Comparison of ENCODE assay signal across 7 worm cellular contexts in the genomic region with DNA sequence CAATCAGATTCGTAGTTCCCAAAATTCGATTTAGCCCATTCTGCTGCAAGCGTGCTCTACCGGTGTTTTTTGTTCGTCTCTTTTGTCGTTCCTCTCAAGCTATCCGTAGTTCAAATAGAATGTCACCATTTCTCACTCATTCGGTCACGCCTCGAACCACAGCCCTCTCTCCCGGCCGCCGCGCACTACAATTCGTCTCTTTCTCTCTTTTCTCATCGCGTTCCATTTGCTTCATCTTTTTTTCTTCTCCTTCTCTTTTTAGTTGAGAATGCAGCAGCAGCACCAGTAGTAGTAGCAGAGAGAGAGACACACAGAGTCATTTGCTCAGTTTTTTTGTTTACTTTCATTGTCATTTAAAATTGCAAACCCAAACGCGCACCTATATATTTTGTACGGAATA.
A peak's percentile ranks its signal among the peaks of the same experiment; 100 is the strongest.
TF ChIP-seq lines count a peak whose summit lies in the region.

Gene hrg-1, minus strand, starts transcription at position 109 of the 400 bp plus-strand sequence.

TF ChIP-seq in whole organism, L1 larva, 84 proteins besides CTCF, POLR2A, EP300 and RAD21 (continued from another document and continues in another):
- TF ChIP-seq ceh-8 (GFP tag; optimal IDR thresholded peaks at IDR 0.05; lab: Kevin White, UChicago) (no peak), fkh-10 (GFP tag; optimal IDR thresholded peaks at IDR 0.05; lab: Kevin White, UChicago) (peak; percentile 71), dpl-1 (GFP tag; optimal IDR thresholded peaks at IDR 0.05; lab: Kevin White, UChicago) (peak in 1 of 3 experiments; percentile 10), C34B4.2 (tag; optimal IDR thresholded peaks at IDR 0.05; lab: Kevin White, UChicago) (no peak), skn-1 (tag; optimal IDR thresholded peaks at IDR 0.05; lab: Kevin White, UChicago) (peak; percentile 87), lin-13 (GFP tag; optimal IDR thresholded peaks at IDR 0.05; lab: Kevin White, UChicago) (no peak), nhr-20 (tag; optimal IDR thresholded peaks at IDR 0.05; lab: Kevin White, UChicago) (peak; percentile 64), fos-1 (tag; optimal IDR thresholded peaks at IDR 0.05; lab: Kevin White, UChicago) (peak; percentile 21), sox-4 (tag; optimal IDR thresholded peaks at IDR 0.05; lab: Kevin White, UChicago) (peak; percentile 19), ceh-63 (GFP tag; optimal IDR thresholded peaks at IDR 0.05; lab: Kevin White, UChicago) (no peak), efl-1 (optimal IDR thresholded peaks at IDR 0.05; lab: Kevin White, UChicago) (peak in 1 of 2 experiments; percentile 14), efl-1 (GFP tag; optimal IDR thresholded peaks at IDR 0.05 in 1 of 2; lab: Kevin White, UChicago) (no peak), nhr-77 (tag; optimal IDR thresholded peaks at IDR 0.05; lab: Kevin White, UChicago) (peak; percentile 69), Y116A8C.19 (tag; optimal IDR thresholded peaks at IDR 0.05; lab: Kevin White, UChicago; ENCODE audit: borderline replicate concordance) (no peak), swsn-7 (tag; optimal IDR thresholded peaks at IDR 0.05; lab: Kevin White, UChicago) (peak; percentile 43), fkh-8 (tag; optimal IDR thresholded peaks at IDR 0.05; lab: Kevin White, UChicago) (peak; percentile 56), ceh-82 (tag; optimal IDR thresholded peaks at IDR 0.05; lab: Kevin White, UChicago) (peak in 2 of 3 experiments; percentile 22 to 65)

TF ChIP-seq in whole organism, L2 larva, 48 proteins besides CTCF, POLR2A, EP300 and RAD21 (continued from another document and continues in another):
- no peak for TF ChIP-seq gmeb-1 (tag; optimal IDR thresholded peaks at IDR 0.05; lab: Kevin White, UChicago)
- TF ChIP-seq elt-3 (tag; optimal IDR thresholded peaks at IDR 0.05; lab: Kevin White, UChicago) = no peak
- TF ChIP-seq nhr-237 (tag; optimal IDR thresholded peaks at IDR 0.05; lab: Kevin White, UChicago) = no peak
- TF ChIP-seq unc-55 (GFP tag; optimal IDR thresholded peaks at IDR 0.05; lab: Kevin White, UChicago) = peak; percentile 69
- peak; percentile 39 for TF ChIP-seq sma-3 (GFP tag; optimal IDR thresholded peaks at IDR 0.05; lab: Kevin White, UChicago)
- TF ChIP-seq alr-1 (tag; optimal IDR thresholded peaks at IDR 0.05; lab: Kevin White, UChicago) = no peak
- TF ChIP-seq egl-27 (tag; optimal IDR thresholded peaks at IDR 0.05; lab: Kevin White, UChicago) = peak; percentile 59
- TF ChIP-seq fos-1 (tag; optimal IDR thresholded peaks at IDR 0.05; lab: Kevin White, UChicago) = peak; percentile 80
- no peak for TF ChIP-seq nhr-77 (tag; optimal IDR thresholded peaks at IDR 0.05; lab: Kevin White, UChicago)
- peak; percentile 91 for TF ChIP-seq F13H6.1 (tag; optimal IDR thresholded peaks at IDR 0.05; lab: Kevin White, UChicago)
- no peak for TF ChIP-seq nhr-6 (tag; optimal IDR thresholded peaks at IDR 0.05; lab: Kevin White, UChicago)
- no peak for TF ChIP-seq peb-1 (tag; optimal IDR thresholded peaks at IDR 0.05; lab: Kevin White, UChicago)
- peak; percentile 51 for TF ChIP-seq lin-13 (GFP tag; optimal IDR thresholded peaks at IDR 0.05; lab: Kevin White, UChicago)
- TF ChIP-seq unc-62 (GFP tag; optimal IDR thresholded peaks at IDR 0.05; lab: Kevin White, UChicago) = no peak
- TF ChIP-seq nhr-10 (tag; optimal IDR thresholded peaks at IDR 0.05; lab: Kevin White, UChicago) = no peak
- no peak for TF ChIP-seq ceh-16 (tag; optimal IDR thresholded peaks at IDR 0.05; lab: Kevin White, UChicago)
- TF ChIP-seq mdl-1 (tag; optimal IDR thresholded peaks at IDR 0.05; lab: Kevin White, UChicago) = peak; percentile 31 to 53
- TF ChIP-seq ZK546.5 (tag; optimal IDR thresholded peaks at IDR 0.05; lab: Kevin White, UChicago) = no peak
- TF ChIP-seq ama-1 (optimal IDR thresholded peaks at IDR 0.05; lab: Kevin White, UChicago) = peak; percentile 19

TF ChIP-seq in whole organism, L3 larva, 47 proteins besides CTCF, POLR2A, EP300 and RAD21 (continued from another document and continues in another):
- TF ChIP-seq egl-5 (tag; optimal IDR thresholded peaks at IDR 0.05; lab: Kevin White, UChicago) = peak; percentile 90
- peak; percentile 90 for TF ChIP-seq pha-4 (tag; optimal IDR thresholded peaks at IDR 0.05; lab: Kevin White, UChicago)
- TF ChIP-seq ceh-82 (tag; optimal IDR thresholded peaks at IDR 0.05; lab: Kevin White, UChicago) = no peak
- no peak for TF ChIP-seq ceh-9 (tag; optimal IDR thresholded peaks at IDR 0.05; lab: Kevin White, UChicago)
- no peak for TF ChIP-seq fos-1 (tag; optimal IDR thresholded peaks at IDR 0.05; lab: Kevin White, UChicago)
- TF ChIP-seq elt-3 (tag; optimal IDR thresholded peaks at IDR 0.05; lab: Kevin White, UChicago) = no peak
- no peak for TF ChIP-seq nhr-77 (tag; optimal IDR thresholded peaks at IDR 0.05; lab: Kevin White, UChicago)
- peak; percentile 71 for TF ChIP-seq skn-1 (tag; optimal IDR thresholded peaks at IDR 0.05; lab: Kevin White, UChicago)
- no peak for TF ChIP-seq elt-1 (tag; optimal IDR thresholded peaks at IDR 0.05; lab: Kevin White, UChicago)
- TF ChIP-seq R02D3.7 (tag; optimal IDR thresholded peaks at IDR 0.05; lab: Kevin White, UChicago) = no peak
- TF ChIP-seq mml-1 (tag; optimal IDR thresholded peaks at IDR 0.05; lab: Kevin White, UChicago) = no peak
- no peak for TF ChIP-seq ceh-28 (tag; optimal IDR thresholded peaks at IDR 0.05; lab: Kevin White, UChicago)
- TF ChIP-seq lin-39 (tag; optimal IDR thresholded peaks at IDR 0.05; lab: Kevin White, UChicago) = peak; percentile 83
- peak; percentile 46 for TF ChIP-seq nhr-43 (tag; optimal IDR thresholded peaks at IDR 0.05; lab: Kevin White, UChicago; ENCODE audit: poor library complexity, severe bottlenecking)
- no peak for TF ChIP-seq nhr-28 (tag; optimal IDR thresholded peaks at IDR 0.05; lab: Kevin White, UChicago)
- TF ChIP-seq nhr-11 (tag; optimal IDR thresholded peaks at IDR 0.05; lab: Kevin White, UChicago) = no peak
- peak; percentile 78 for TF ChIP-seq hmg-11 (tag; optimal IDR thresholded peaks at IDR 0.05; lab: Kevin White, UChicago)
- no peak for TF ChIP-seq nhr-67 (tag; optimal IDR thresholded peaks at IDR 0.05; lab: Kevin White, UChicago)
- TF ChIP-seq egl-27 (tag; optimal IDR thresholded peaks at IDR 0.05; lab: Kevin White, UChicago) = peak; percentile 8
- TF ChIP-seq lsy-12 (tag; optimal IDR thresholded peaks at IDR 0.05; lab: Kevin White, UChicago) = no peak

TF ChIP-seq in whole organism, L4 larva, 104 proteins besides CTCF, POLR2A, EP300 and RAD21 (continued from another document and continues in another):
- TF ChIP-seq daf-19 (GFP tag; conservative IDR thresholded peaks at IDR 0.05; lab: Robert Waterston, UW) = no peak
- peak; percentile 44 for TF ChIP-seq pqm-1 (tag; optimal IDR thresholded peaks at IDR 0.05; lab: Kevin White, UChicago)
- TF ChIP-seq lin-13 (GFP tag; optimal IDR thresholded peaks at IDR 0.05; lab: Kevin White, UChicago) = peak; percentile 8
- peak in 1 of 2 experiments; percentile 53 for TF ChIP-seq daf-16 (GFP tag; optimal IDR thresholded peaks at IDR 0.05; lab: Kevin White, UChicago)
- peak; percentile 27 for TF ChIP-seq daf-16 (tag; optimal IDR thresholded peaks at IDR 0.05; lab: Kevin White, UChicago)
- peak; percentile 65 for TF ChIP-seq mxl-3 (GFP tag; optimal IDR thresholded peaks at IDR 0.05; lab: Kevin White, UChicago)
- peak; percentile 62 for TF ChIP-seq dmd-6 (GFP tag; IDR thresholded peaks at IDR 0.05; lab: Robert Waterston, UW)
- peak; percentile 98 for TF ChIP-seq aha-1 (tag; lab: Kevin White, UChicago)
- TF ChIP-seq nhr-28 (tag; optimal IDR thresholded peaks at IDR 0.05; lab: Kevin White, UChicago) = peak; percentile 97
- peak in 1 of 2 experiments; percentile 98 for TF ChIP-seq unc-62 (GFP tag; optimal IDR thresholded peaks at IDR 0.05 in 1 of 2; lab: Kevin White, UChicago)
- no peak for TF ChIP-seq unc-62 (tag; optimal IDR thresholded peaks at IDR 0.05; lab: Kevin White, UChicago)
- TF ChIP-seq zag-1 (tag; optimal IDR thresholded peaks at IDR 0.05; lab: Kevin White, UChicago) = no peak
- TF ChIP-seq lsy-2 (tag; optimal IDR thresholded peaks at IDR 0.05; lab: Kevin White, UChicago) = peak; percentile 28 to 70
- no peak for TF ChIP-seq fos-1 (tag; optimal IDR thresholded peaks at IDR 0.05; lab: Kevin White, UChicago)
- TF ChIP-seq tag-97 (GFP tag; IDR thresholded peaks at IDR 0.05; lab: Robert Waterston, UW) = no peak
- TF ChIP-seq lin-15B (tag; optimal IDR thresholded peaks at IDR 0.05; lab: Kevin White, UChicago) = no peak
- no peak for TF ChIP-seq nhr-42 (GFP tag; IDR thresholded peaks at IDR 0.05; lab: Robert Waterston, UW)
- peak; percentile 60 for TF ChIP-seq nhr-48 (tag; optimal IDR thresholded peaks at IDR 0.05; lab: Kevin White, UChicago)
- no peak for TF ChIP-seq mxl-2 (GFP tag; conservative IDR thresholded peaks at IDR 0.05; lab: Robert Waterston, UW)
- peak; percentile 84 for TF ChIP-seq mep-1 (tag; optimal IDR thresholded peaks at IDR 0.05; lab: Kevin White, UChicago)

TF ChIP-seq in whole organism, late embryonic, 69 proteins besides CTCF, POLR2A, EP300 and RAD21 (continued from another document):
- TF ChIP-seq ceh-9 (tag; optimal IDR thresholded peaks at IDR 0.05; lab: Kevin White, UChicago) = no peak
- TF ChIP-seq tbx-2 (tag; optimal IDR thresholded peaks at IDR 0.05; lab: Kevin White, UChicago) = peak; percentile 69
- TF ChIP-seq ceh-30 (tag; optimal IDR thresholded peaks at IDR 0.05; lab: Kevin White, UChicago) = no peak

TF ChIP-seq in whole organism, mixed stage, embryonic, 35 proteins besides CTCF, POLR2A, EP300 and RAD21 (continued from another document):
- TF ChIP-seq lsy-2 (tag; optimal IDR thresholded peaks at IDR 0.05; lab: Kevin White, UChicago) = no peak
- TF ChIP-seq mab-5 (tag; optimal IDR thresholded peaks at IDR 0.05; lab: Kevin White, UChicago) = no peak
- TF ChIP-seq ztf-11 (tag; optimal IDR thresholded peaks at IDR 0.05; lab: Kevin White, UChicago) = no peak
- peak; percentile 27 for TF ChIP-seq pha-4 (tag; optimal IDR thresholded peaks at IDR 0.05; lab: Kevin White, UChicago)
- peak; percentile 13 for TF ChIP-seq drap-1 (GFP tag; optimal IDR thresholded peaks at IDR 0.05; lab: Kevin White, UChicago)
- TF ChIP-seq cnd-1 (tag; optimal IDR thresholded peaks at IDR 0.05; lab: Kevin White, UChicago) = no peak
- TF ChIP-seq bed-3 (GFP tag; optimal IDR thresholded peaks at IDR 0.05; lab: Kevin White, UChicago) = no peak
TF ChIP-seq in whole organism, mixed stage, embryonic: peak in this region for 4.

TF ChIP-seq in whole organism, young adult, 124 proteins besides CTCF, POLR2A, EP300 and RAD21 (continued from another document and continues in another):
- TF ChIP-seq D2030.7 (GFP tag; IDR thresholded peaks at IDR 0.05; lab: Robert Waterston, UW) (no peak), attf-3 (GFP tag; conservative IDR thresholded peaks at IDR 0.05; lab: Robert Waterston, UW) (no peak), lin-26 (GFP tag; IDR thresholded peaks at IDR 0.05; lab: Robert Waterston, UW) (no peak), mel-28 (tag; optimal IDR thresholded peaks at IDR 0.05; lab: Kevin White, UChicago; ENCODE audit: borderline replicate concordance) (no peak), aptf-3 (GFP tag; IDR thresholded peaks at IDR 0.05; lab: Robert Waterston, UW) (no peak), ZK185.1 (tag; optimal IDR thresholded peaks at IDR 0.05; lab: Kevin White, UChicago; ENCODE audit: poor library complexity, severe bottlenecking) (peak; percentile 47), dpff-1 (tag; optimal IDR thresholded peaks at IDR 0.05; lab: Kevin White, UChicago) (no peak), athp-1 (tag; optimal IDR thresholded peaks at IDR 0.05; lab: Kevin White, UChicago) (no peak), F37B4.10 (GFP tag; IDR thresholded peaks at IDR 0.05; lab: Robert Waterston, UW) (no peak), rpc-1 (optimal IDR thresholded peaks at IDR 0.05; lab: Kevin White, UChicago) (no peak), rpc-1 (tag; optimal IDR thresholded peaks at IDR 0.05; lab: Kevin White, UChicago) (no peak), B0336.3 (GFP tag; IDR thresholded peaks at IDR 0.05; lab: Robert Waterston, UW) (no peak; the same call in 1 of the 2 replicates), somi-1 (GFP tag; optimal IDR thresholded peaks at IDR 0.05; lab: Kevin White, UChicago) (peak; percentile 8), attf-6 (GFP tag; IDR thresholded peaks at IDR 0.05; lab: Robert Waterston, UW) (no peak), rec-8 (tag; optimal IDR thresholded peaks at IDR 0.05; lab: Kevin White, UChicago) (no peak), snpc-4 (GFP tag; optimal IDR thresholded peaks at IDR 0.05; lab: Kevin White, UChicago) (no peak), snpc-4 (tag; optimal IDR thresholded peaks at IDR 0.05; lab: Kevin White, UChicago) (peak in 2 of 4 experiments; percentile 10 to 16), Y53F4B.3 (GFP tag; IDR thresholded peaks at IDR 0.05; lab: Robert Waterston, UW) (no peak), zim-3 (tag; optimal IDR thresholded peaks at IDR 0.05; lab: Kevin White, UChicago) (no peak), Y67H2A.10 (GFP tag; conservative IDR thresholded peaks at IDR 0.05; lab: Robert Waterston, UW) (no peak), F39B2.1 (GFP tag; IDR thresholded peaks at IDR 0.05; lab: Robert Waterston, UW) (no peak), zfh-2 (GFP tag; conservative IDR thresholded peaks at IDR 0.05; lab: Robert Waterston, UW) (peak; percentile 83), nhr-120 (GFP tag; IDR thresholded peaks at IDR 0.05; lab: Robert Waterston, UW) (no peak), cebp-1 (GFP tag; IDR thresholded peaks at IDR 0.05; lab: Robert Waterston, UW) (no peak), cebp-1 (tag; optimal IDR thresholded peaks at IDR 0.05; lab: Kevin White, UChicago) (peak; percentile 67), ama-1 (optimal IDR thresholded peaks at IDR 0.05; lab: Kevin White, UChicago) (no peak), ama-1 (GFP tag; optimal IDR thresholded peaks at IDR 0.05; lab: Kevin White, UChicago) (no peak), ets-4 (GFP tag; optimal IDR thresholded peaks at IDR 0.05; lab: Kevin White, UChicago) (no peak), snpc-3.4 (tag; optimal IDR thresholded peaks at IDR 0.05; lab: Kevin White, UChicago) (no peak), ccch-3 (GFP tag; optimal IDR thresholded peaks at IDR 0.05; lab: Kevin White, UChicago) (no peak), ztf-18 (tag; optimal IDR thresholded peaks at IDR 0.05; lab: Kevin White, UChicago) (no peak), ceh-27 (GFP tag; optimal IDR thresholded peaks at IDR 0.05; lab: Kevin White, UChicago) (peak; percentile 34), hlh-12 (tag; optimal IDR thresholded peaks at IDR 0.05; lab: Kevin White, UChicago) (no peak), T26A5.8 (tag; optimal IDR thresholded peaks at IDR 0.05; lab: Kevin White, UChicago) (no peak), bed-2 (GFP tag; IDR thresholded peaks at IDR 0.05; lab: Robert Waterston, UW) (no peak), ztf-3 (GFP tag; optimal IDR thresholded peaks at IDR 0.05; lab: Kevin White, UChicago) (no peak), C06A6.2 (GFP tag; conservative IDR thresholded peaks at IDR 0.05; lab: Robert Waterston, UW) (no peak), ceh-91 (GFP tag; IDR thresholded peaks at IDR 0.05; lab: Robert Waterston, UW) (no peak), hmg-20 (GFP tag; IDR thresholded peaks at IDR 0.05; lab: Robert Waterston, UW) (no peak), nhr-80 (tag; optimal IDR thresholded peaks at IDR 0.05; lab: Kevin White, UChicago) (peak; percentile 85), B0019.2 (GFP tag; conservative IDR thresholded peaks at IDR 0.05; lab: Robert Waterston, UW) (no peak), hlh-26 (GFP tag; conservative IDR thresholded peaks at IDR 0.05; lab: Robert Waterston, UW) (no peak), F57A8.1 (GFP tag; optimal IDR thresholded peaks at IDR 0.05; lab: Kevin White, UChicago) (no peak), madf-6 (GFP tag; IDR thresholded peaks at IDR 0.05; lab: Robert Waterston, UW) (no peak), fkh-3 (tag; optimal IDR thresholded peaks at IDR 0.05; lab: Kevin White, UChicago) (no peak), lin-35 (GFP tag; optimal IDR thresholded peaks at IDR 0.05; lab: Kevin White, UChicago) (peak in 1 of 3 experiments; percentile 32), tbx-9 (tag; optimal IDR thresholded peaks at IDR 0.05; lab: Kevin White, UChicago; ENCODE audit: borderline replicate concordance) (no peak), mcd-1 (GFP tag; IDR thresholded peaks at IDR 0.05; lab: Robert Waterston, UW) (peak; percentile 50), snpc-1.3 (tag; optimal IDR thresholded peaks at IDR 0.05; lab: Kevin White, UChicago; ENCODE audit: insufficient read depth) (no peak), nfya-2 (GFP tag; IDR thresholded peaks at IDR 0.05; lab: Robert Waterston, UW) (no peak), let-526 (GFP tag; IDR thresholded peaks at IDR 0.05; lab: Robert Waterston, UW) (no peak), lin-40 (tag; optimal IDR thresholded peaks at IDR 0.05; lab: Kevin White, UChicago) (peak; percentile 43), egl-18 (GFP tag; IDR thresholded peaks at IDR 0.05; lab: Robert Waterston, UW) (no peak)
